Fruit fly (Drosophila melanogaster): Measurements from ENCODE around the gene RpS4.

RpS4 gene

dm6 chr3L:13017803-13018324 lies 23.7 kb upstream of the RpS4 start, which contains the start of the genes mRpL20 and Icmt (continued):
- TF ChIP-seq CG8924 (tag; optimal IDR thresholded peaks at IDR 0.05) (peak; percentile 93), Camta (GFP tag; optimal IDR thresholded peaks at IDR 0.05) (no peak), CG6689 (GFP tag; IDR thresholded peaks at IDR 0.05) (peak; percentile 97), Nf-YA (GFP tag; IDR thresholded peaks at IDR 0.05) (peak; percentile 77), jigr1 (GFP tag; IDR thresholded peaks at IDR 0.05) (peak; percentile 89), org-1 (GFP tag; optimal IDR thresholded peaks at IDR 0.05) (peak; percentile 84), lilli (GFP tag; optimal IDR thresholded peaks at IDR 0.05) (peak; percentile 87), CG16779 (GFP tag; IDR thresholded peaks at IDR 0.05) (peak; percentile 89), lmd (GFP tag; IDR thresholded peaks at IDR 0.05) (peak; percentile 98), CG8281 (tag; optimal IDR thresholded peaks at IDR 0.05) (peak; percentile 67), sd (tag; optimal IDR thresholded peaks at IDR 0.05) (no peak), ewg (GFP tag; optimal IDR thresholded peaks at IDR 0.05) (peak; percentile 83), gsb (GFP tag; IDR thresholded peaks at IDR 0.05) (peak; percentile 94), MBD-R2 (GFP tag; IDR thresholded peaks at IDR 0.05) (peak; percentile 87), zfh1 (GFP tag; IDR thresholded peaks at IDR 0.05) (peak; percentile 97), CG2889 (GFP tag; IDR thresholded peaks at IDR 0.05) (peak; percentile 92), Fer1 (GFP tag; optimal IDR thresholded peaks at IDR 0.05) (peak; percentile 85), CG34422 (GFP tag; IDR thresholded peaks at IDR 0.05) (peak; percentile 97), Doc2 (GFP tag; IDR thresholded peaks at IDR 0.05) (peak; percentile 78), Opbp (GFP tag; IDR thresholded peaks at IDR 0.05; ENCODE audit: partially characterized antibody) (peak; percentile 41), tin (GFP tag; optimal IDR thresholded peaks at IDR 0.05) (peak; percentile 69), Ada2b (GFP tag; IDR thresholded peaks at IDR 0.05) (peak; percentile 93), Taf1 (GFP tag; IDR thresholded peaks at IDR 0.05) (peak; percentile 93), otp (GFP tag; IDR thresholded peaks at IDR 0.05) (no peak; the same call in none of the 3 replicates), bigmax (GFP tag; optimal IDR thresholded peaks at IDR 0.05) (peak; percentile 77), Dp (GFP tag; optimal IDR thresholded peaks at IDR 0.05) (peak; percentile 40), Rfx (GFP tag; IDR thresholded peaks at IDR 0.05) (peak; percentile 98), CG11456 (GFP tag; IDR thresholded peaks at IDR 0.05) (peak; percentile 96), pzg (GFP tag; optimal IDR thresholded peaks at IDR 0.05) (peak; percentile 22), az2 (GFP tag; optimal IDR thresholded peaks at IDR 0.05) (peak; percentile 93), Bdp1 (GFP tag; optimal IDR thresholded peaks at IDR 0.05) (peak; percentile 49), CG3995 (GFP tag; optimal IDR thresholded peaks at IDR 0.05) (peak; percentile 32), CG10147 (GFP tag; optimal IDR thresholded peaks at IDR 0.05) (peak; percentile 77), NC2β (GFP tag; optimal IDR thresholded peaks at IDR 0.05) (no peak), Hr51 (GFP tag; optimal IDR thresholded peaks at IDR 0.05) (peak; percentile 42 to 96), Poxn (GFP tag; IDR thresholded peaks at IDR 0.05) (peak; percentile 92), Stat92E (GFP tag; optimal IDR thresholded peaks at IDR 0.05) (peak in 1 of 3 experiments; percentile 82), row (GFP tag; IDR thresholded peaks at IDR 0.05) (peak; percentile 99), CG30431 (GFP tag; optimal IDR thresholded peaks at IDR 0.05) (peak; percentile 76), sisA (GFP tag; IDR thresholded peaks at IDR 0.05) (peak; percentile 92), seq (GFP tag; IDR thresholded peaks at IDR 0.05) (peak; percentile 92), dm (GFP tag; optimal IDR thresholded peaks at IDR 0.05) (no peak), psq (GFP tag; optimal IDR thresholded peaks at IDR 0.05) (peak; percentile 78), zen (tag; optimal IDR thresholded peaks at IDR 0.05) (peak; percentile 78), CG18619 (GFP tag; optimal IDR thresholded peaks at IDR 0.05) (peak; percentile 87), CG3838 (GFP tag; optimal IDR thresholded peaks at IDR 0.05) (peak; percentile 55), h (optimal IDR thresholded peaks at IDR 0.05) (no peak), sim (GFP tag; IDR thresholded peaks at IDR 0.05) (peak; percentile 84), tap (tag; optimal IDR thresholded peaks at IDR 0.05) (peak; percentile 88), sug (tag; optimal IDR thresholded peaks at IDR 0.05) (peak; percentile 80), esg (GFP tag; conservative IDR thresholded peaks at IDR 0.05) (peak; percentile 89), sens-2 (GFP tag; IDR thresholded peaks at IDR 0.05) (peak; percentile 80)
